Worm (Caenorhabditis elegans): ENCODE measurements around the gene C18H7.11.

The C18H7.11 gene

DNA sequence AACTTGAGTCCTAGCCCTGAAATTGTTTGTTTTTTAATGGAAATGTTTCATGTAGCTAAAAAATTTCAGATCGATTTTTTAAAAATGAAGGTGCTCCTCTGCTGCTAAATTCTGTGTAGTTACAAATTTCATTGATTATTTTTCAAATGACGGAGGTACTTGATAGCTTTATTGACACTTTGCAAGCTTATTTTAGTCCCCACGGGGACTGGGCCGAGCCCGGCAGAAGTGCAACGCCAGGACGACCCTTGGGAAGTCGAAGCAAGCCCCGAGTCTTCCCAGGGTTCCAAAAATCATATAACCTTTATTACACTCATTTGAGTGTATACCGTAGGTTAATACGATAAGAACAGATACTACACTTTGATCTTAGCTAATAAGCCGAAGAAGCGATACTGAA is 27.2 kb downstream of the C18H7.11 start:
- TF ChIP-seq rnt-1 (tag; optimal IDR thresholded peaks at IDR 0.05): no peak
- TF ChIP-seq ztf-16 (tag; optimal IDR thresholded peaks at IDR 0.05): no peak
- no peak for TF ChIP-seq ahr-1 (tag; optimal IDR thresholded peaks at IDR 0.05)
- no peak for TF ChIP-seq pag-3 (tag; optimal IDR thresholded peaks at IDR 0.05; ENCODE audit: borderline replicate concordance)
- TF ChIP-seq pat-9 (tag; optimal IDR thresholded peaks at IDR 0.05): no peak
- no peak for TF ChIP-seq ref-2 (tag; optimal IDR thresholded peaks at IDR 0.05)
- TF ChIP-seq hlh-30 (tag; optimal IDR thresholded peaks at IDR 0.05; ENCODE audit: insufficient read depth): no peak
- no peak for TF ChIP-seq unc-3 (GFP tag; conservative IDR thresholded peaks at IDR 0.05)
- TF ChIP-seq unc-3 (tag; optimal IDR thresholded peaks at IDR 0.05): no peak
- TF ChIP-seq dmd-4 (tag; optimal IDR thresholded peaks at IDR 0.05; ENCODE audit: borderline replicate concordance): no peak
- TF ChIP-seq ceh-24 (tag; optimal IDR thresholded peaks at IDR 0.05): no peak
- TF ChIP-seq che-1 (tag; optimal IDR thresholded peaks at IDR 0.05): no peak
- no peak for TF ChIP-seq C08G9.2 (tag; optimal IDR thresholded peaks at IDR 0.05)
- TF ChIP-seq Y22D7AL.16 (tag; optimal IDR thresholded peaks at IDR 0.05): no peak
- no peak for TF ChIP-seq odd-2 (tag; optimal IDR thresholded peaks at IDR 0.05)
- no peak for TF ChIP-seq F13H6.1 (tag; optimal IDR thresholded peaks at IDR 0.05)
- no peak for TF ChIP-seq K09A11.1 (tag; optimal IDR thresholded peaks at IDR 0.05; ENCODE audit: insufficient read depth)
- TF ChIP-seq ceh-18 (tag; optimal IDR thresholded peaks at IDR 0.05): no peak

DNA sequence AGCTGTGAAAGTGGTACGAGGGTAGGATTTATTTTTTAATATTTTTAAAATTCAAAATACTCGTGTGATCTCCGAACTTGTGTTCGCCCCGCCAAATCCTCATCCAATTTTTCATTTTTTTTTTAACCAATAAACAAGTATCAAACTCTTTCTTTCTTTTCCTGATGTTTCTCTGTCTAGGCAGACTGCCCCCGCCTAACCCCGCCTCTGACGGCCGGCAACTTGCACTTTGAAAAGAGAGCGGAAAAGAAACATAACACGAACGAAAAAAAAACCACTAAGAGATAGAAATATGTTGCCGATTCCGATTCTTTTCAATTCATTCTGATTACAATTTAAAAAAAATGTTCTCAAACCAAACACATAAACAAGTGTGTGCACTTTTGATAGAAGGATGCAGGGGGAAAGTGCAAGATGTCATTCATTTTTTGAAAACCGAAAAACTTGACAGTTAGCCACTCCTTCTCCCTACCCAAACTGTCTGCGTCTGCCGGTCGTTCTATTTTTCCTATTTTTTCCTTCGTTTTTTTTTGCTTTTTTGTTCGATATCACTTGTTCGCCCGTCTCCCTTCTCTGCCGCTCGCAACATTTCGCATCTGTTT is 29.3 kb downstream of the C18H7.11 start:
- TF ChIP-seq pha-2 (tag; optimal IDR thresholded peaks at IDR 0.05) (no peak), odd-2 (tag; optimal IDR thresholded peaks at IDR 0.05) (no peak), C08G9.2 (tag; optimal IDR thresholded peaks at IDR 0.05) (no peak), Y22D7AL.16 (tag; optimal IDR thresholded peaks at IDR 0.05) (no peak), ttx-3 (tag; optimal IDR thresholded peaks at IDR 0.05) (no peak), dve-1 (tag; optimal IDR thresholded peaks at IDR 0.05) (no peak), fax-1 (tag; optimal IDR thresholded peaks at IDR 0.05) (no peak), hlh-15 (tag; optimal IDR thresholded peaks at IDR 0.05) (no peak), ama-1 (optimal IDR thresholded peaks at IDR 0.05) (no peak), gmeb-2 (tag; optimal IDR thresholded peaks at IDR 0.05) (no peak), elt-4 (tag; optimal IDR thresholded peaks at IDR 0.05) (no peak)

DNA sequence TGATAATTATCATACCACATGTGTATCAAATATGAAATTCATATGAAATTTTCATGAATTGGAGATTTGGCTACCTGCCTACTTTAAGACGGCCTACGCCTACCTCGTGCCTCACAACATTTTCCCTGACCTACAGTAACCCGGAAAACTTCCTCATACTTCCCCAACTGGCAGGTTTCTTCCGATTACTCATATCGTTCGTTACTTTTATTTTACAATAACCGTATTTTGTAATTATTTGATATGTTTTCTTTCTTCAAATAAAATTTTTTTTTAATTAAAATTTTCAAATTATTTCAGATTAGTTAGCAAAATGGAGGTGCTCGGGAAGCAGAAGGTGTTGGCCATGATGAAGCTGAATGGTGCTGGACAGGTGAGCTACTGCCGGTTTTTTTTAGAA is 30.5 kb downstream of the C18H7.11 start, which contains the start of gene nhr-76:
nhr-76 (plus strand) TSS at position 301 of the 400 bp plus-strand sequence.
- TF ChIP-seq pat-9 (tag; optimal IDR thresholded peaks at IDR 0.05) (no peak), odd-2 (tag; optimal IDR thresholded peaks at IDR 0.05) (no peak), ceh-9 (tag; optimal IDR thresholded peaks at IDR 0.05) (no peak), ceh-19 (GFP tag; optimal IDR thresholded peaks at IDR 0.05) (no peak), tbx-7 (tag; optimal IDR thresholded peaks at IDR 0.05) (no peak), ztf-16 (tag; optimal IDR thresholded peaks at IDR 0.05) (no peak), hlh-8 (tag; optimal IDR thresholded peaks at IDR 0.05) (no peak)

DNA sequence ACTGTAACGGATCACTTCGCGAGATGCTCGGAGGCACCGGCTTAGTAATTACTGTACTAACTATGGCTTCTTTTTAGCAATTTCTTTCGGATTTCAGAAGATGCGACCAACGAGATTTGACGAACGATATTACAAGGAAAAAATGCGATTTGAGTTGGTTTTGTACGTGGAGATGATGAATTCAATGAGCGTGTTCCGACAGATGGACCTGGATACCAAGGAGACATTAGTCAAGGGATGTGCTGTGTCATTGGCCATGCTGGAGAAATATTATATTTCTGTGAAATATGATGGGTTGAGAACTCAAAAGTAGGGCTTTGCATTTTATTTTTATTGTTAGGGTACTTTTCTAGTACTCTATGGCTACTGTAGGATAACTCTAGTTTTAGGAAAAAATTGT is 33.9 kb downstream of the C18H7.11 start:
- no peak for TF ChIP-seq F13H6.1 (tag; optimal IDR thresholded peaks at IDR 0.05)
- no peak for TF ChIP-seq pqm-1 (tag; optimal IDR thresholded peaks at IDR 0.05)
- TF ChIP-seq ceh-14 (tag; optimal IDR thresholded peaks at IDR 0.05): no peak
- TF ChIP-seq pax-1 (tag; optimal IDR thresholded peaks at IDR 0.05): no peak
- no peak for TF ChIP-seq rnt-1 (tag; optimal IDR thresholded peaks at IDR 0.05)
- no peak for TF ChIP-seq lin-11 (tag; optimal IDR thresholded peaks at IDR 0.05)
- no peak for TF ChIP-seq tbx-2 (tag; optimal IDR thresholded peaks at IDR 0.05)
- no peak for TF ChIP-seq sox-2 (GFP tag; IDR thresholded peaks at IDR 0.05)
- TF ChIP-seq fkh-6 (tag; optimal IDR thresholded peaks at IDR 0.05): no peak

Measured in whole organism, late embryonic.